Worm (Caenorhabditis elegans) whole organism, young adult: ENCODE data around the gene lgc-47.
A peak's percentile ranks its signal among the peaks of the same experiment; 100 is the strongest.

ENCODE experiments used
- B0035.1 ChIP-seq: sonication (generic microtip); optimal IDR thresholded peaks from 2 replicates; lab custom pipeline; 2016; ENCODE audit warnings: missing genetic modification characterization, mild to moderate bottlenecking, missing compliant biosample characterization, missing genotype, missing genetic modification reagents
- B0336.3 ChIP-seq: fragments of 200-800 bp; sonication (Bioruptor generic); IDR thresholded peaks from 2 replicates; pipeline ENCODE4 v1.3.6; 2022; ENCODE audit warnings: missing genetic modification characterization, missing compliant biosample characterization
- D2030.7 ChIP-seq: fragments of 200-800 bp; sonication (Bioruptor generic); IDR thresholded peaks from 2 replicates; pipeline ENCODE4 v1.3.6; 2022; ENCODE audit warnings: missing genetic modification reagents, missing genetic modification characterization, missing compliant biosample characterization
- F49E8.2 ChIP-seq: sonication (generic microtip); optimal IDR thresholded peaks from 3 replicates; lab custom pipeline; 2017; ENCODE audit warnings: missing genetic modification characterization, mild to moderate bottlenecking, missing compliant biosample characterization, antibody characterized with exemption, moderate library complexity; ENCODE audit not compliant: insufficient read depth
- F57C9.4 ChIP-seq: sonication (generic microtip); optimal IDR thresholded peaks from 2 replicates; lab custom pipeline; 2017; ENCODE audit warnings: mild to moderate bottlenecking, missing genetic modification characterization, missing compliant biosample characterization
- Y53F4B.3 ChIP-seq: fragments of 200-800 bp; sonication (Bioruptor generic); IDR thresholded peaks from 2 replicates; pipeline ENCODE4 v1.3.6; 2022; ENCODE audit warnings: missing genetic modification reagents, missing genetic modification characterization, missing compliant biosample characterization
- Y53G8AR.9 ChIP-seq: fragments of 200-800 bp; sonication (Bioruptor generic); conservative IDR thresholded peaks from 2 replicates; pipeline ENCODE4 v1.3.6; 2022; ENCODE audit warnings: missing genetic modification reagents, missing genetic modification characterization, missing compliant biosample characterization
- Y79H2A.3 ChIP-seq: fragments of 200-800 bp; sonication (Bioruptor generic); conservative IDR thresholded peaks from 2 replicates; pipeline ENCODE4 v1.3.6; 2022; ENCODE audit warnings: missing genetic modification reagents, missing genetic modification characterization, missing compliant biosample characterization
- ama-1 ChIP-seq, 3 experiments: fragments of 150-350 bp in 1 of 3; sonication (generic microtip) in 2 of 3; optimal IDR thresholded peaks; 2 replicates each; lab custom pipeline; 2014 to 2018; ENCODE audit warnings: missing biosample characterization in 2 of 3, missing genetic modification characterization in 2 of 3, missing genetic modification reagents in 2 of 3
- aptf-2 ChIP-seq: fragments of 200-800 bp; sonication (Bioruptor generic); conservative IDR thresholded peaks from 2 replicates; pipeline ENCODE4 v1.3.6; 2022; ENCODE audit warnings: missing genetic modification reagents, missing genetic modification characterization, missing compliant biosample characterization
- aptf-3 ChIP-seq: fragments of 200-800 bp; sonication (Bioruptor generic); IDR thresholded peaks from 2 replicates; pipeline ENCODE4 v1.3.6; 2022; ENCODE audit warnings: missing genetic modification characterization, missing compliant biosample characterization
- athp-1 ChIP-seq: sonication (generic microtip); optimal IDR thresholded peaks from 2 replicates; lab custom pipeline; 2017; ENCODE audit warnings: mild to moderate bottlenecking, missing genetic modification characterization, missing compliant biosample characterization
- bed-1 ChIP-seq: fragments of 200-800 bp; sonication (Bioruptor generic); IDR thresholded peaks from 2 replicates; pipeline ENCODE4 v1.3.6; 2022; ENCODE audit warnings: missing genetic modification reagents, missing genetic modification characterization, missing compliant biosample characterization
- ccch-3 ChIP-seq: fragments of 200-800 bp; sonication (Bioruptor generic); optimal IDR thresholded peaks from 2 replicates; lab custom pipeline; 2018; ENCODE audit warnings: mild to moderate bottlenecking, missing genetic modification characterization, missing compliant biosample characterization
- ceh-27 ChIP-seq: fragments of 200-800 bp; sonication (Bioruptor generic); optimal IDR thresholded peaks from 2 replicates; lab custom pipeline; 2018; ENCODE audit warnings: mild to moderate bottlenecking, missing genetic modification characterization, moderate library complexity, missing compliant biosample characterization
- ceh-58 ChIP-seq: fragments of 200-800 bp; sonication (Bioruptor generic); IDR thresholded peaks from 2 replicates; pipeline ENCODE4 v1.3.6; 2022; ENCODE audit warnings: missing genetic modification characterization, missing compliant biosample characterization
- dox-1 ChIP-seq: fragments of 200-800 bp; sonication (Bioruptor generic); IDR thresholded peaks from 2 replicates; pipeline ENCODE4 v1.3.6; 2022; ENCODE audit warnings: missing genetic modification reagents, missing genetic modification characterization, missing compliant biosample characterization
- dpl-1 ChIP-seq: fragments of 150-350 bp; optimal IDR thresholded peaks from 2 replicates; lab custom pipeline; 2014; ENCODE audit warnings: missing biosample characterization, missing genetic modification reagents, missing genetic modification characterization
- efl-1 ChIP-seq: fragments of 150-350 bp; optimal IDR thresholded peaks from 2 replicates; lab custom pipeline; 2014; ENCODE audit warnings: missing biosample characterization, missing genetic modification reagents, missing genetic modification characterization
- egl-44 ChIP-seq: fragments of 200-800 bp; sonication (Bioruptor generic); IDR thresholded peaks from 2 replicates; pipeline ENCODE4 v1.3.6; 2022; ENCODE audit warnings: missing genetic modification reagents, missing genetic modification characterization, missing compliant biosample characterization
- egrh-3 ChIP-seq: fragments of 200-800 bp; sonication (Bioruptor generic); IDR thresholded peaks from 2 replicates; pipeline ENCODE4 v1.3.6; 2022; ENCODE audit warnings: missing genetic modification reagents, missing genetic modification characterization, missing compliant biosample characterization
- gei-17 ChIP-seq: fragments of 200-800 bp; sonication (Bioruptor generic); optimal IDR thresholded peaks from 2 replicates; lab custom pipeline; 2018; ENCODE audit warnings: mild to moderate bottlenecking, missing genetic modification characterization, missing compliant biosample characterization
- hlh-12 ChIP-seq: sonication (generic microtip); optimal IDR thresholded peaks from 2 replicates; lab custom pipeline; 2016; ENCODE audit warnings: missing genetic modification characterization, missing compliant biosample characterization
- hlh-26 ChIP-seq: fragments of 200-800 bp; sonication (Bioruptor generic); conservative IDR thresholded peaks from 2 replicates; pipeline ENCODE4 v1.3.6; 2022; ENCODE audit warnings: missing genetic modification reagents, missing genetic modification characterization, missing compliant biosample characterization
- mel-28 ChIP-seq: sonication (generic microtip); optimal IDR thresholded peaks from 2 replicates; lab custom pipeline; 2016; ENCODE audit warnings: borderline replicate concordance, mild to moderate bottlenecking, missing genetic modification characterization, missing compliant biosample characterization
- nfya-1 ChIP-seq: sonication (generic microtip); optimal IDR thresholded peaks from 2 replicates; lab custom pipeline; 2017; ENCODE audit warnings: antibody characterized with exemption, missing compliant biosample characterization, missing genetic modification characterization, borderline replicate concordance; ENCODE audit not compliant: insufficient read depth
- nhr-179 ChIP-seq: sonication (generic microtip); optimal IDR thresholded peaks from 2 replicates; lab custom pipeline; 2016; ENCODE audit warnings: mild to moderate bottlenecking, missing genetic modification characterization, missing compliant biosample characterization
- nhr-27 ChIP-seq: fragments of 200-800 bp; sonication (Bioruptor generic); optimal IDR thresholded peaks from 2 replicates; lab custom pipeline; 2018; ENCODE audit warnings: mild to moderate bottlenecking, missing genetic modification characterization, moderate library complexity, missing compliant biosample characterization
- pbrm-1 ChIP-seq: fragments of 200-800 bp; sonication (Bioruptor generic); IDR thresholded peaks from 2 replicates; pipeline ENCODE4 v1.3.6; 2022; ENCODE audit warnings: missing genetic modification reagents, missing genetic modification characterization, missing compliant biosample characterization
- pha-4 ChIP-seq: fragments of 150-350 bp; sonication (generic microtip); optimal IDR thresholded peaks from 2 replicates; lab custom pipeline; 2014; ENCODE audit warnings: missing biosample characterization, missing genetic modification reagents, missing genetic modification characterization
- rpc-1 ChIP-seq, 2 experiments: fragments of 150-350 bp in 1 of 2; sonication (generic microtip) in 1 of 2; optimal IDR thresholded peaks; 2 replicates each; lab custom pipeline; 2014 to 2018; ENCODE audit warnings: missing biosample characterization in 1 of 2, missing genetic modification characterization in 1 of 2, missing genetic modification reagents in 1 of 2, missing genotype in 1 of 2
- sea-2 ChIP-seq: fragments of 200-800 bp; sonication (Bioruptor generic); IDR thresholded peaks from 2 replicates; pipeline ENCODE4 v1.3.6; 2022; ENCODE audit warnings: missing genetic modification characterization, missing compliant biosample characterization
- snpc-1.1 ChIP-seq: sonication (generic microtip); optimal IDR thresholded peaks from 2 replicates; lab custom pipeline; 2017; ENCODE audit warnings: missing genetic modification characterization, mild to moderate bottlenecking, missing compliant biosample characterization, antibody characterized with exemption, moderate library complexity, missing genotype, missing genetic modification reagents; ENCODE audit not compliant: insufficient read depth
- tbp1 ChIP-seq: fragments of 200-800 bp; sonication (Bioruptor generic); optimal IDR thresholded peaks from 2 replicates; lab custom pipeline; 2018; ENCODE audit warnings: mild to moderate bottlenecking, missing genetic modification characterization, missing compliant biosample characterization
- tbx-9 ChIP-seq: sonication (generic microtip); optimal IDR thresholded peaks from 2 replicates; lab custom pipeline; 2016; ENCODE audit warnings: borderline replicate concordance, missing genetic modification characterization, inconsistent platforms, missing compliant biosample characterization
- tlf-1 ChIP-seq: fragments of 200-800 bp; sonication (Bioruptor generic); optimal IDR thresholded peaks from 2 replicates; lab custom pipeline; 2018; ENCODE audit warnings: mild to moderate bottlenecking, missing genetic modification characterization, missing compliant biosample characterization
- unc-130 ChIP-seq: sonication (generic microtip); optimal IDR thresholded peaks from 2 replicates; lab custom pipeline; 2016; ENCODE audit warnings: missing genetic modification reagents, missing genetic modification characterization, missing compliant biosample characterization
- unc-62 ChIP-seq: fragments of 150-350 bp; optimal IDR thresholded peaks from 2 replicates; lab custom pipeline; 2014; ENCODE audit warnings: missing biosample characterization, missing genetic modification reagents, missing genetic modification characterization
- xnd-1 ChIP-seq: sonication (generic microtip); optimal IDR thresholded peaks from 2 replicates; lab custom pipeline; 2016; ENCODE audit warnings: missing genotype, missing genetic modification reagents, missing genetic modification characterization, missing compliant biosample characterization
- ztf-3 ChIP-seq: fragments of 200-800 bp; sonication (Bioruptor generic); optimal IDR thresholded peaks from 2 replicates; lab custom pipeline; 2018; ENCODE audit warnings: mild to moderate bottlenecking, missing genetic modification characterization, missing compliant biosample characterization
- ztf-6 ChIP-seq: fragments of 200-800 bp; sonication (Bioruptor generic); IDR thresholded peaks from 2 replicates; pipeline ENCODE4 v1.3.6; 2022; ENCODE audit warnings: missing genetic modification reagents, missing genetic modification characterization, missing compliant biosample characterization

lgc-47 gene

ce11 chrX:9764822-9765221 is 42.6 kb downstream of the lgc-47 start, which contains the start of gene slc-17.9:
Gene slc-17.9 (minus strand): TSS chrX:9764922.
- no peak for TF ChIP-seq ama-1 (optimal IDR thresholded peaks at IDR 0.05; lab: Kevin White, UChicago)
- TF ChIP-seq ama-1 (GFP tag; optimal IDR thresholded peaks at IDR 0.05; lab: Kevin White, UChicago): no peak
- TF ChIP-seq F49E8.2 (tag; lab: Kevin White, UChicago): no peak
- no peak for TF ChIP-seq gei-17 (GFP tag; lab: Kevin White, UChicago)
- TF ChIP-seq ccch-3 (GFP tag; lab: Kevin White, UChicago): no peak
- no peak for TF ChIP-seq Y53G8AR.9 (GFP tag; lab: Robert Waterston, UW)
- no peak for TF ChIP-seq B0035.1
- no peak for TF ChIP-seq unc-62 (GFP tag; lab: Kevin White, UChicago)
- no peak for TF ChIP-seq sea-2
- TF ChIP-seq Y79H2A.3 (GFP tag; lab: Robert Waterston, UW): no peak
- TF ChIP-seq tbx-9 (tag; lab: Kevin White, UChicago): no peak
- no peak for TF ChIP-seq aptf-3 (GFP tag; lab: Robert Waterston, UW)
- TF ChIP-seq mel-28 (tag; lab: Kevin White, UChicago): no peak
- no peak for TF ChIP-seq hlh-26
- no peak for TF ChIP-seq tlf-1 (GFP tag; lab: Kevin White, UChicago)
- no peak for TF ChIP-seq snpc-1.1
- no peak for TF ChIP-seq athp-1 (tag; lab: Kevin White, UChicago)
- no peak for TF ChIP-seq Y53F4B.3 (GFP tag; lab: Robert Waterston, UW)
- TF ChIP-seq pha-4 (tag; lab: Kevin White, UChicago): no peak
- no peak for TF ChIP-seq nhr-27 (tag; lab: Kevin White, UChicago)
- TF ChIP-seq dox-1 (GFP tag; lab: Robert Waterston, UW): no peak

- TF ChIP-seq ceh-58 (GFP tag; lab: Robert Waterston, UW): no peak
- TF ChIP-seq ceh-27: no peak
- TF ChIP-seq hlh-26: no peak
- TF ChIP-seq D2030.7 (GFP tag; lab: Robert Waterston, UW): no peak
- TF ChIP-seq dpl-1 (GFP tag; lab: Kevin White, UChicago): no peak
- no peak for TF ChIP-seq aptf-2 (GFP tag; lab: Robert Waterston, UW)
- no peak for TF ChIP-seq hlh-12 (tag; lab: Kevin White, UChicago)
- no peak for TF ChIP-seq mel-28 (tag; lab: Kevin White, UChicago)
- TF ChIP-seq egl-44 (GFP tag; lab: Robert Waterston, UW): no peak
- no peak for TF ChIP-seq B0336.3 (GFP tag; lab: Robert Waterston, UW)
Observed at ce11 chrX:9763903-9764302, 43.6 kb downstream of the lgc-47 start.

- no peak for TF ChIP-seq ztf-6 (GFP tag; lab: Robert Waterston, UW)
- TF ChIP-seq nhr-179 (tag; lab: Kevin White, UChicago): no peak
Observed at ce11 chrX:9761266-9761665, 46.2 kb downstream of the lgc-47 start, which contains the start of gene T09B9.3. Gene T09B9.3 (minus strand): TSS chrX:9761366.

ce11 chrX:9756971-9757370 is 50.5 kb downstream of the lgc-47 start, which contains the start of gene T09B9.1:
Gene T09B9.1 (plus strand): TSS chrX:9757271.
- peak; percentile 41 for TF ChIP-seq efl-1
- no peak for TF ChIP-seq xnd-1 (tag; lab: Kevin White, UChicago)

- TF ChIP-seq bed-1 (GFP tag; lab: Robert Waterston, UW) (no peak), sea-2 (no peak), xnd-1 (tag; lab: Kevin White, UChicago) (no peak), tbx-9 (tag; lab: Kevin White, UChicago) (no peak), snpc-1.1 (peak; percentile 66), dpl-1 (GFP tag; lab: Kevin White, UChicago) (no peak), hlh-26 (no peak), tbp1 (GFP tag; lab: Kevin White, UChicago) (peak; percentile 67), unc-130 (no peak), aptf-3 (GFP tag; lab: Robert Waterston, UW) (no peak), pbrm-1 (GFP tag; lab: Robert Waterston, UW) (no peak), ztf-3 (GFP tag; lab: Kevin White, UChicago) (no peak), F57C9.4 (no peak), egrh-3 (GFP tag; lab: Robert Waterston, UW) (no peak), nfya-1 (tag; lab: Kevin White, UChicago) (no peak), rpc-1 (optimal IDR thresholded peaks at IDR 0.05; lab: Kevin White, UChicago) (peak; percentile 1), rpc-1 (tag; optimal IDR thresholded peaks at IDR 0.05; lab: Kevin White, UChicago) (peak; percentile 62)
Observed at ce11 chrX:9754537-9754936, 52.9 kb downstream of the lgc-47 start.
